Worm (Caenorhabditis elegans) whole organism, L4/young adult: Measurements from ENCODE around the gene ZK813.4.

Source experiments
- W03F9.2 ChIP-seq: fragments of 150-350 bp; optimal IDR thresholded peaks from 2 replicates; lab custom pipeline; 2014; ENCODE audit warnings: missing biosample characterization, missing genetic modification characterization
- dao-5 ChIP-seq: sonication (generic microtip); optimal IDR thresholded peaks from 2 replicates; lab custom pipeline; 2016; ENCODE audit warnings: missing genotype, missing genetic modification characterization, moderate library complexity, missing compliant biosample characterization
- him-1 ChIP-seq: sonication (generic microtip); optimal IDR thresholded peaks from 2 replicates; lab custom pipeline; 2016; ENCODE audit warnings: missing genotype, missing genetic modification reagents, missing genetic modification characterization, missing compliant biosample characterization

Gene ZK813.4

DNA sequence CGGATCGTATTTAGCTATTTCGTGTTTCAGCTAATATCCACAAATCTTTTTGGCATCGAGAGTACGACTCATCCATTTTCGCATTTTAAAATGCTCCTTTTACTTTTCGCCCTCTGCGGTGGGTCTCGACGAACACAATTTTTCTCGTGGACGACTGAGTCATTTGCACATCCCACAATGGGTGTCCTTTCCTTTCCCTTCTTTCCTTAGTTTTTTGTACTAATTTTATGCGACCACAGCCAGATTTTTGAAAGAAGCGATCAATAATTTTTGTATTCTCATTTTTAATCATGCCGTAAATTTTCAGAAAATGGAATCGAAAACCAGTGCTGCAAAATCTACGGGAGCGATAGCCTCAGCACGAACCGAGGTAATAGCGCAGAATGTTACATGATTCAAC lies 28.2 kb downstream of the ZK813.4 start, which contains the start of gene C04F6.9:
Gene C04F6.9 (plus strand): TSS at position 301 of the 400 bp plus-strand sequence.
- TF ChIP-seq dao-5 = no peak
- no peak for TF ChIP-seq him-1 (tag; lab: Kevin White, UChicago)
- TF ChIP-seq W03F9.2 (tag; lab: Kevin White, UChicago) = no peak

DNA sequence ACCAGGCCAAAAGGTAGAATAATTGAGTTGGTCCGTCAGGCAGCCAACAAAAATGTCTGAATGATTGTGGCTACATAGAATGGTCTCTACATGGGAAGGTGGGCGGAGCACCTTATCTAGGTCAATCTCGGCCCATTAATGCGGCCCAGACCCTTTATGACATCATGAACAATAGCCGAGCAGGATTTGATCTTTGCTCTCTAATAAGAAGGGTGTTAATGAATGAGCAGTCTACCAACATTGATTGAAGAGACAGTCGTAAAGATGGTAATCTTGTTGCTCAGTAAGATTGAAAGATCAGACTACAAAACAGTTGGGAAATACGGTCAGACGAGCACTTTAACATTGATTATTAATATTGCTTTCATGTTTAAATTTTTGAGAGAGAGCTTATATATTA lies 29.5 kb downstream of the ZK813.4 start:
- TF ChIP-seq him-1 (tag; lab: Kevin White, UChicago) = no peak
- TF ChIP-seq W03F9.2 (tag; lab: Kevin White, UChicago) = no peak
- no peak for TF ChIP-seq dao-5

DNA sequence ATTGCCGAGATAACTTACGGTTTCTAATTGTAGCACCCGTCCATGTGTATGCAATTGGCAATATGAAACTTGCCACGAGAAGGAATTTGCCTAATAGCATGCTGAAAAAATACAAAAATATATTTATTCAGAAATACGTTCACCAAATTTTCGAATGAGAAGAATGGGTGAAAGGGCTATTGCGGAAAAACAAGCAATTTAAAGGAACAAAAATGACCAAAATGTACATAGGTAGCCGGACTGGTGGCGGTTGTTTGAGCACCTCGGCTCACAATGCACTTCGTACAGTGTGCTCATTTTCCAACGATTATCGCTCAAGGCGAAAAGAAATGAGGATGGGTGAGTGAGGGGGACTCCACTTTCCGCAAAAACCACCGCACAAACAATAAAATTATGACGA lies 30.0 kb downstream of the ZK813.4 start, which contains the start of gene cht-1:
Gene cht-1 (minus strand): TSS at position 101 of the 400 bp plus-strand sequence.
- TF ChIP-seq him-1 (tag; lab: Kevin White, UChicago) = no peak
- TF ChIP-seq dao-5 = no peak
- TF ChIP-seq W03F9.2 (tag; lab: Kevin White, UChicago) = no peak

- no peak for TF ChIP-seq W03F9.2 (tag; lab: Kevin White, UChicago)
- no peak for TF ChIP-seq him-1 (tag; lab: Kevin White, UChicago)
- TF ChIP-seq dao-5 = no peak
Measured at ce11 chrX:3396735-3397134, 33.2 kb downstream of the ZK813.4 start.

ce11 chrX:3393562-3393961 lies 36.4 kb downstream of the ZK813.4 start, which contains the start of gene slcf-2:
TSS of gene slcf-2 (plus strand) at chrX:3393862.
- TF ChIP-seq him-1 (tag; lab: Kevin White, UChicago) (no peak), dao-5 (no peak), W03F9.2 (tag; lab: Kevin White, UChicago) (no peak)

- TF ChIP-seq him-1 (tag; lab: Kevin White, UChicago) (no peak), W03F9.2 (tag; lab: Kevin White, UChicago) (no peak), dao-5 (no peak)
Measured at ce11 chrX:3385362-3385761, 44.6 kb downstream of the ZK813.4 start, which contains the start of gene acp-1. TSS of gene acp-1 (minus strand) at chrX:3385462.

- no peak for TF ChIP-seq him-1 (tag; lab: Kevin White, UChicago)
- no peak for TF ChIP-seq W03F9.2 (tag; lab: Kevin White, UChicago)
- no peak for TF ChIP-seq dao-5
Measured at ce11 chrX:3380167-3380566, 49.8 kb downstream of the ZK813.4 start, which contains the start of gene ZK563.7. TSS of gene ZK563.7 (plus strand) at chrX:3380467.

ce11 chrX:3379114-3379513 lies 50.8 kb downstream of the ZK813.4 start, which contains the start of gene sorf-1:
TSS of gene sorf-1 (minus strand) at chrX:3379248.
- no peak for TF ChIP-seq dao-5
- TF ChIP-seq W03F9.2 (tag; lab: Kevin White, UChicago) = no peak
- TF ChIP-seq him-1 (tag; lab: Kevin White, UChicago) = no peak
